Fruit fly (Drosophila melanogaster) whole organism, embryonic: Measurements from ENCODE around the gene CG4631.

Source experiments
- CG12391 ChIP-seq: fragments of 200-800 bp; sonication (Bioruptor generic); optimal IDR thresholded peaks from 3 replicates; lab custom pipeline; 2018; ENCODE audit warnings: missing biosample characterization, mild to moderate bottlenecking, missing genetic modification characterization, moderate library complexity
- CG1529 ChIP-seq: fragments of 200-800 bp; sonication (Bioruptor generic); optimal IDR thresholded peaks from 3 replicates; lab custom pipeline; 2018; ENCODE audit warnings: missing biosample characterization, missing genetic modification characterization
- CG18476 ChIP-seq: fragments of 200-800 bp; sonication (Bioruptor generic); optimal IDR thresholded peaks from 2 replicates; lab custom pipeline; 2016; ENCODE audit warnings: missing biosample characterization, mild to moderate bottlenecking, missing genetic modification characterization

DNA sequence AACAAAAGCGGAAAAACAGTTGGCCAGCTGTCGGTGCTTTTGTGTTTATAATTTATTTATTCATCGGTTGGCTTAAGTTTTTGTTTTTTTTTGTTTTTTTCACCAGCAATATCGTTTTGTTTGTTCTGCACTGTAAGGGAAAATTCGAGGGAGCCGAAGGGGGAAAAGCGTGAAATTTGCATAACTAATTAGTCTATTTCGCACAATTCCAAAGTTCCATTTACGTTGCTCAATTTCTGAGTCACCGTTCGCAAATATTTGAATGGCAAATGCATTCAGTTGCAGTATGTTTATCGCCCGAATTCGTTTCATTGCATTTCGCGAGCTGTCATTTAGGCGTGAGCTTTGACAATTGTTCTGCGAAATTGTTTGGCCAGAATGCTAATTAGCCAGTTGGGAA, 46.4 kb downstream of the CG4631 start:
- TF ChIP-seq CG12391 (tag; lab: Kevin White, UChicago) (no peak), CG1529 (no peak), CG18476 (no peak)
